Worm (Caenorhabditis elegans) whole organism, early embryonic: ENCODE measurements around the gene Y6E2A.4.
"Not testable (repeated sequence)": the region's sequence is repeated elsewhere in the genome, so short reads cannot be mapped to it uniquely, and the experiment has no call there.

ENCODE experiments used
- B0310.2 ChIP-seq: sonication (generic microtip); optimal IDR thresholded peaks from 2 replicates; lab custom pipeline; 2016; ENCODE audit warnings: mild to moderate bottlenecking, missing genetic modification characterization, missing compliant biosample characterization
- F13C5.2 ChIP-seq: sonication (generic microtip); optimal IDR thresholded peaks from 2 replicates; lab custom pipeline; 2017; ENCODE audit warnings: mild to moderate bottlenecking, missing genetic modification characterization, inconsistent platforms, missing compliant biosample characterization
- aly-1 ChIP-seq: sonication (generic microtip); optimal IDR thresholded peaks from 2 replicates; lab custom pipeline; 2016; ENCODE audit warnings: missing genetic modification characterization, missing compliant biosample characterization
- ama-1 ChIP-seq: fragments of 150-350 bp; optimal IDR thresholded peaks from 2 replicates; lab custom pipeline; 2014
- ceh-13 ChIP-seq: fragments of 200-800 bp; sonication (Bioruptor generic); optimal IDR thresholded peaks from 2 replicates; lab custom pipeline; 2018; ENCODE audit warnings: mild to moderate bottlenecking, missing genetic modification characterization, missing compliant biosample characterization
- ceh-36 ChIP-seq: sonication (generic microtip); optimal IDR thresholded peaks from 2 replicates; lab custom pipeline; 2016; ENCODE audit warnings: missing genetic modification characterization, inconsistent platforms, missing compliant biosample characterization
- ets-7 ChIP-seq: sonication (generic microtip); optimal IDR thresholded peaks from 2 replicates; lab custom pipeline; 2016; ENCODE audit warnings: missing genotype, missing genetic modification characterization, missing compliant biosample characterization
- flt-1 ChIP-seq: fragments of 200-800 bp; sonication (Bioruptor generic); IDR thresholded peaks from 2 replicates; pipeline ENCODE4 v1.3.6; 2022; ENCODE audit warnings: missing genetic modification characterization, missing compliant biosample characterization
- hmbx-1 ChIP-seq: sonication (generic microtip); optimal IDR thresholded peaks from 2 replicates; lab custom pipeline; 2016; ENCODE audit warnings: mild to moderate bottlenecking, missing genetic modification characterization, missing compliant biosample characterization
- hmg-4 ChIP-seq: fragments of 200-800 bp; sonication (Bioruptor generic); optimal IDR thresholded peaks from 2 replicates; lab custom pipeline; 2018; ENCODE audit warnings: mild to moderate bottlenecking, missing genetic modification characterization, missing compliant biosample characterization
- hnd-1 ChIP-seq: sonication (generic microtip); optimal IDR thresholded peaks from 2 replicates; lab custom pipeline; 2016; ENCODE audit warnings: missing genetic modification characterization, missing compliant biosample characterization
- pes-1 ChIP-seq: fragments of 200-800 bp; sonication (Bioruptor generic); IDR thresholded peaks from 2 replicates; pipeline ENCODE4 v1.3.6; 2022; ENCODE audit warnings: missing genetic modification reagents, missing genetic modification characterization, missing compliant biosample characterization
- scrt-1 ChIP-seq: fragments of 200-800 bp; sonication (Bioruptor generic); IDR thresholded peaks from 2 replicates; pipeline ENCODE4 v1.3.6; 2022; ENCODE audit warnings: missing genetic modification characterization, missing compliant biosample characterization
- sea-1 ChIP-seq: fragments of 200-800 bp; sonication (Bioruptor generic); conservative IDR thresholded peaks from 2 replicates; pipeline ENCODE4 v1.3.6; 2022; ENCODE audit warnings: missing genetic modification characterization, missing compliant biosample characterization
- tbx-11 ChIP-seq: fragments of 200-800 bp; sonication (Bioruptor generic); IDR thresholded peaks from 2 replicates; pipeline ENCODE4 v1.3.6; 2022; ENCODE audit warnings: missing genetic modification characterization, missing compliant biosample characterization
- tbx-37 ChIP-seq: fragments of 200-800 bp; sonication (Bioruptor generic); conservative IDR thresholded peaks from 2 replicates; pipeline ENCODE4 v1.3.6; 2022; ENCODE audit warnings: missing genetic modification reagents, missing genetic modification characterization, missing compliant biosample characterization
- tra-4 ChIP-seq: sonication (generic microtip); optimal IDR thresholded peaks from 2 replicates; lab custom pipeline; 2017; ENCODE audit warnings: missing genetic modification characterization, missing compliant biosample characterization

The Y6E2A.4 gene

ce11 chrV:15689952-15690351 lies 26.6 kb downstream of the Y6E2A.4 start, which contains the start of gene nhr-268:
nhr-268 (plus strand) TSS chrV:15690252.
- no peak for TF ChIP-seq F13C5.2 (tag; lab: Kevin White, UChicago)
- no peak for TF ChIP-seq flt-1 (GFP tag; lab: Robert Waterston, UW)
- TF ChIP-seq hnd-1 (tag; lab: Kevin White, UChicago): no peak
- no peak for TF ChIP-seq aly-1 (tag; lab: Kevin White, UChicago)
- no peak for TF ChIP-seq ets-7 (tag; lab: Kevin White, UChicago)
- TF ChIP-seq sea-1 (GFP tag; lab: Robert Waterston, UW): no peak
- no peak for TF ChIP-seq pes-1 (GFP tag; lab: Robert Waterston, UW)
- no peak for TF ChIP-seq ceh-36 (tag; lab: Kevin White, UChicago)
- no peak for TF ChIP-seq tbx-11
- TF ChIP-seq hmg-4 (GFP tag; lab: Kevin White, UChicago): no peak

ce11 chrV:15687660-15688059 lies 28.9 kb downstream of the Y6E2A.4 start, which contains the start of gene nhr-197:
nhr-197 (plus strand) TSS chrV:15687960.
- TF ChIP-seq pes-1 (GFP tag; lab: Robert Waterston, UW): no peak
- no peak for TF ChIP-seq sea-1 (GFP tag; lab: Robert Waterston, UW)

ce11 chrV:15685599-15685998 lies 31.0 kb downstream of the Y6E2A.4 start, which contains the start of gene nhr-196:
nhr-196 (plus strand) TSS chrV:15685716.
- TF ChIP-seq ceh-36 (tag; lab: Kevin White, UChicago) (no peak), ceh-13 (no peak)

ce11 chrV:15677222-15677621 lies 39.4 kb downstream of the Y6E2A.4 start, which contains the start of gene nhr-52:
nhr-52 (plus strand) TSS chrV:15677522.
- TF ChIP-seq pes-1 (GFP tag; lab: Robert Waterston, UW): no peak
- TF ChIP-seq tbx-37 (GFP tag; lab: Robert Waterston, UW): no peak
- TF ChIP-seq ets-7 (tag; lab: Kevin White, UChicago): no peak
- no peak for TF ChIP-seq tra-4
- no peak for TF ChIP-seq ceh-36 (tag; lab: Kevin White, UChicago)
- no peak for TF ChIP-seq tbx-11
- no peak for TF ChIP-seq B0310.2 (tag; lab: Kevin White, UChicago)

ce11 chrV:15674899-15675298 lies 41.7 kb downstream of the Y6E2A.4 start:
- TF ChIP-seq B0310.2 (tag; lab: Kevin White, UChicago) (no peak), flt-1 (GFP tag; lab: Robert Waterston, UW) (no peak), tbx-11 (no peak), tbx-37 (GFP tag; lab: Robert Waterston, UW) (no peak), hmg-4 (GFP tag; lab: Kevin White, UChicago) (no peak), scrt-1 (GFP tag; lab: Robert Waterston, UW) (no peak), ets-7 (tag; lab: Kevin White, UChicago) (no peak), hnd-1 (tag; lab: Kevin White, UChicago) (no peak), aly-1 (tag; lab: Kevin White, UChicago) (no peak), ama-1 (lab: Kevin White, UChicago) (no peak), ceh-13 (no peak), ceh-36 (tag; lab: Kevin White, UChicago) (no peak), hmbx-1 (tag; lab: Kevin White, UChicago) (no peak)

DNA sequence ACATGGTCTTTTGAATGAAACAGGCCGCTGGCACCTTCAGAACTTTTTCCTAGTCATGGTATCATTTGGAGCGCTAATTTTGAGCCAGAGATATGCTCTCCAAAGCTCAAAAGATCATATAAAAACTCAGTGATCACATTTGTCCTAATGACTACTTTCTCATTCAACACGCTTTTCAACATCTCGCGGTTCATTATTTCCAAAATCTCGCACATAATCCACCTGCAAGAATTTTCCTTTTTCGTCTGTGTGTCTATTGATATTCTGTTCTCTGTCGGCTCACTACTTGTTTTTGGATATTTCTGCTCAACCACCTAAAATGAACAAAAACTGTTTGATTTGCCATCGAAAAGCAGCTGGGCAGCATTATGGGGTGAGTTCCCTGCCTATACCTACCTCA lies 42.9 kb downstream of the Y6E2A.4 start, which contains the start of gene nhr-51:
TSS of gene nhr-51 (plus strand) at position 301 of the 400 bp plus-strand sequence.
- TF ChIP-seq hnd-1 (tag; lab: Kevin White, UChicago) (no peak), flt-1 (GFP tag; lab: Robert Waterston, UW) (no peak), pes-1 (GFP tag; lab: Robert Waterston, UW) (no peak), F13C5.2 (tag; lab: Kevin White, UChicago) (no peak), ama-1 (lab: Kevin White, UChicago) (no peak), hmbx-1 (tag; lab: Kevin White, UChicago) (no peak), B0310.2 (tag; lab: Kevin White, UChicago) (no peak), tbx-11 (no peak), ceh-36 (tag; lab: Kevin White, UChicago) (no peak), sea-1 (GFP tag; lab: Robert Waterston, UW) (no peak), scrt-1 (GFP tag; lab: Robert Waterston, UW) (no peak), hmg-4 (GFP tag; lab: Kevin White, UChicago) (no peak), tra-4 (no peak), ets-7 (tag; lab: Kevin White, UChicago) (no peak), tbx-37 (GFP tag; lab: Robert Waterston, UW) (no peak)

- TF ChIP-seq B0310.2 (tag; lab: Kevin White, UChicago); tbx-11; pes-1 (GFP tag; lab: Robert Waterston, UW): not testable (repeated sequence)
Observed at ce11 chrV:15670139-15670538, 46.4 kb downstream of the Y6E2A.4 start, which contains the start of gene K06B4.15. K06B4.15 (plus strand) TSS chrV:15670439.

DNA sequence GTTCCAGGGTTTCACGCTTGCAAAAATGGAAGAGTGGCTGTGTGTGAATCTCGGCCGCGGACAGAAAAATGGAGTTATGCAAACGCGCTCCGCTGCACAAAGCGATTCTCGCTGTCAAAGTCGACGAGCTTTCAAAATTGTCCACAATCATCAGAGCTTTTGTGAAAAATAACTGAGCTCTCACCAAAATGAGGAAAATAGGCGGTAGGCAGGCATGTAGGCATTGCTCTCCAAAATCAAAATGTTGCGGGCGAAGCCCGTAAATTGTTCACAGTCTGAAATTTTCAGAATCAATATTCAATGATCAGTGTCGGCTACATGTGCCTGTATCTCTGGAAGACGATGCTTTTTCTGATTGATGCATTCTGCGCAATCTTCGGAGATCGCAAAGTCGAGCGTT lies 47.7 kb downstream of the Y6E2A.4 start, which contains the start of gene K06B4.4:
TSS of gene K06B4.4 (plus strand) at position 301 of the 400 bp plus-strand sequence.
- TF ChIP-seq sea-1 (GFP tag; lab: Robert Waterston, UW) (no peak), scrt-1 (GFP tag; lab: Robert Waterston, UW) (no peak), hmbx-1 (tag; lab: Kevin White, UChicago) (no peak)
